Worm (Caenorhabditis elegans) whole organism, late embryonic: ENCODE results near the gene tbx-39.

Experiments
- T23F11.4 ChIP-seq: fragments of 200-800 bp; sonication (Bioruptor generic); optimal IDR thresholded peaks from 2 replicates; lab custom pipeline; 2018; ENCODE audit warnings: mild to moderate bottlenecking, missing genetic modification characterization, missing compliant biosample characterization
- ceh-30 ChIP-seq: fragments of 150-350 bp; optimal IDR thresholded peaks from 2 replicates; lab custom pipeline; 2014; ENCODE audit warnings: missing biosample characterization, missing genetic modification characterization
- nhr-11 ChIP-seq: fragments of 150-350 bp; optimal IDR thresholded peaks from 2 replicates; lab custom pipeline; 2014; ENCODE audit warnings: missing biosample characterization, missing genetic modification characterization
- pqm-1 ChIP-seq: sonication (generic microtip); optimal IDR thresholded peaks from 2 replicates; lab custom pipeline; 2016; ENCODE audit warnings: missing genetic modification characterization, missing compliant biosample characterization

DNA sequence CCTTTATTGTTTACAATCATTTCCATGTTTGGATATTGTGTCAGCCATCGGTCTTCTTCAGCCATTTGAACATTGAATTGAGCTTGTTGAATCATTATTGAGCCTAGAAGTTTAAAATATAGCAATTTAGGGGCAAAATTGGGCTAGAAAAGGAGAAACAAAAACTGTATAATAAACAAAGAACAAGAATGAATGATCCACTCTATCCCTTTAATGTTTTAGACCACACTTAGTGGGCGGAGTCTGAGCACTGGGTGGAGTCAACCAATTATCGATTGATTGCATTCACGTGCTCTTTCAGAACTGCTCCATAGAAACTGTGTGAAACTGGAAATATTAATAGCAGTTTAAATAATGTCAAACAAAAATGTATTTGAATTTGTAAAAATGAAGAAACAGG, 4.4 kb downstream of the tbx-39 start, which contains the start of gene tbx-40:
- no peak for TF ChIP-seq nhr-11 (tag; lab: Kevin White, UChicago)
- no peak for TF ChIP-seq pqm-1 (tag; lab: Kevin White, UChicago)
- no peak for TF ChIP-seq T23F11.4 (GFP tag; lab: Kevin White, UChicago)
- TF ChIP-seq ceh-30 (tag; lab: Kevin White, UChicago), result no peak
